Worm (Caenorhabditis elegans): ENCODE data around the gene sre-41.

The sre-41 gene

DNA sequence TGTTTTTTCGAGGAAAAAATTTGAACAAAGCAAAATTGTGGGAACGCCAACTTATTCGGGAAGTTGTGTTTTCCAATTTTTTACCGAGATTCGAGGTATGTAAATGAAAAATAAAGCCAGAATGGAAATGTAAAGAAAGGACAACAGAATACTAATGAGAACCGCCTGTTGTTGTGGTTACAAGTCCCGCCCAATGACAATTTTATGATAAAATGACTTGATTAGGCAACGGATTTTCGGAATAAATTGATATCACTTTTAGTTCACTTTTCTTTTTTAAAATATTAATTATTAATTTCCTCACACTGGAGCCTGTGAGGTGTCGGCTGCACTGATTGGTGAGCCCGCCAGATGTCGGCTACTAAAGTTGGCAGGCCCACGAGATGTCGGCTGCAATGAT, 44.3 kb downstream of the sre-41 start, which contains the start of gene dct-12:
TSS of gene dct-12 (minus strand) at position 101 of the 400 bp plus-strand sequence.
- no peak for TF ChIP-seq snpc-4 (GFP tag; optimal IDR thresholded peaks at IDR 0.05)
- TF ChIP-seq snpc-4 (tag; optimal IDR thresholded peaks at IDR 0.05) = peak in 1 of 4 experiments; percentile 35
- no peak for TF ChIP-seq C06A6.2 (GFP tag; conservative IDR thresholded peaks at IDR 0.05)

DNA sequence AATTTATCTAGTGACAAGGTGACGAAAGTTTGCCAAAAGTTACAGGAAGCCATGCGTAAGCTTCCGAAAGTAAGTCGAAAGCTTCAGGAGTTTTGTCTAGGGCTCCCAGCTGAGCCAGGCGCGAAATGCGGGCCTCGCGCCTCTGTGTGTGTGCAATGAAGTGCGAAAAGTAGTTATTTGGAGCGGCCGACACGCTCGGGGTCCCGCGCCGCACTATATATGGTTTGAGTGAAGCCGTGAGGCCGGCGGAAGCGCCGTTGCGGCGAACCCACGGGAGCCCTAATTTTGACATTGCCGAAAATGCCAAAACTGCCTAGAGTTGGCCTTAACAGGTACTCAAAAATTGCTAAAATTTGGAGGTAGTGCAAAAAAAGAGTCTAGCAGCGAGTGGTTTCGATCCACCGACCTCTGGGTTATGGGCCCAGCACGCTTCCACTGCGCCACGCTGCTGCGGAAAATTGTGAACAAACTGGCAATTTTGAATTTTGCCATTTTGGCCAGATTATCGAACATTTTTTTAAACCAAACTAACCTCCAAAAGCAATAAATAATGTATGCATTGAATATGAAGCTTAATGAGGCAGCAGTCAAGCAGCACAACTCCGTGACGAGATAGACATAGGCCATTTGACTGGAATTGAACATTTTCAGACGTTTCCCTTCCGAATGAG, 47.3 kb downstream of the sre-41 start:
- TF ChIP-seq mes-4 (tag; optimal IDR thresholded peaks at IDR 0.05) (no peak), nhr-120 (GFP tag; IDR thresholded peaks at IDR 0.05) (0 out of 2 replicates have a peak, but pooled peaks have one; percentile 11), zfh-2 (GFP tag; conservative IDR thresholded peaks at IDR 0.05) (peak; percentile 81), egl-18 (GFP tag; IDR thresholded peaks at IDR 0.05) (no peak), chd-7 (tag; optimal IDR thresholded peaks at IDR 0.05) (no peak), nhr-90 (tag; optimal IDR thresholded peaks at IDR 0.05) (no peak), zim-3 (tag; optimal IDR thresholded peaks at IDR 0.05) (peak; percentile 1), snpc-1.1 (tag; optimal IDR thresholded peaks at IDR 0.05; ENCODE audit: insufficient read depth) (no peak), ekl-4 (GFP tag; IDR thresholded peaks at IDR 0.05) (no peak), ztf-26 (tag; optimal IDR thresholded peaks at IDR 0.05) (no peak), F33H1.4 (GFP tag; IDR thresholded peaks at IDR 0.05) (peak; percentile 22; the same call in 1 of the 2 replicates), attf-5 (GFP tag; optimal IDR thresholded peaks at IDR 0.05) (no peak), C06A6.2 (GFP tag; conservative IDR thresholded peaks at IDR 0.05) (no peak), bed-1 (GFP tag; IDR thresholded peaks at IDR 0.05) (no peak), egrh-3 (GFP tag; IDR thresholded peaks at IDR 0.05) (no peak), nfya-1 (tag; optimal IDR thresholded peaks at IDR 0.05; ENCODE audit: borderline replicate concordance, insufficient read depth) (no peak), pha-4 (tag; optimal IDR thresholded peaks at IDR 0.05) (no peak), tlf-1 (GFP tag; optimal IDR thresholded peaks at IDR 0.05) (no peak), unc-130 (GFP tag; optimal IDR thresholded peaks at IDR 0.05) (no peak), snpc-4 (GFP tag; optimal IDR thresholded peaks at IDR 0.05) (no peak), snpc-4 (tag; optimal IDR thresholded peaks at IDR 0.05) (peak in 2 of 4 experiments; percentile 36 to 75), gei-17 (GFP tag; optimal IDR thresholded peaks at IDR 0.05) (no peak), F57C9.4 (tag; optimal IDR thresholded peaks at IDR 0.05) (no peak), ceh-58 (GFP tag; IDR thresholded peaks at IDR 0.05) (no peak), dpl-1 (GFP tag; optimal IDR thresholded peaks at IDR 0.05) (no peak), hmg-20 (GFP tag; IDR thresholded peaks at IDR 0.05) (no peak), tbp1 (GFP tag; optimal IDR thresholded peaks at IDR 0.05) (peak; percentile 87), snpc-3.4 (tag; optimal IDR thresholded peaks at IDR 0.05) (no peak), B0019.2 (GFP tag; conservative IDR thresholded peaks at IDR 0.05) (no peak), T26A5.8 (tag; optimal IDR thresholded peaks at IDR 0.05) (no peak), Y79H2A.3 (GFP tag; conservative IDR thresholded peaks at IDR 0.05) (no peak), nhr-27 (tag; optimal IDR thresholded peaks at IDR 0.05) (no peak), Y53F4B.3 (GFP tag; IDR thresholded peaks at IDR 0.05) (no peak), ceh-79 (tag; optimal IDR thresholded peaks at IDR 0.05) (no peak), F39B2.1 (GFP tag; IDR thresholded peaks at IDR 0.05) (no peak), die-1 (tag; optimal IDR thresholded peaks at IDR 0.05) (peak; percentile 45), madf-8 (GFP tag; conservative IDR thresholded peaks at IDR 0.05) (no peak), B0035.1 (tag; optimal IDR thresholded peaks at IDR 0.05) (no peak), rpc-1 (optimal IDR thresholded peaks at IDR 0.05) (peak; percentile 62), rpc-1 (tag; optimal IDR thresholded peaks at IDR 0.05) (peak; percentile 75), mcd-1 (GFP tag; IDR thresholded peaks at IDR 0.05) (no peak), bed-2 (GFP tag; IDR thresholded peaks at IDR 0.05) (no peak), fkh-3 (tag; optimal IDR thresholded peaks at IDR 0.05) (no peak), hmg-1.2 (GFP tag; IDR thresholded peaks at IDR 0.05) (peak; percentile 23; the same call in 1 of the 2 replicates), sptf-2 (GFP tag; optimal IDR thresholded peaks at IDR 0.05) (no peak), hlh-12 (tag; optimal IDR thresholded peaks at IDR 0.05) (no peak)

Measured in whole organism, young adult.